Worm (Caenorhabditis elegans) whole organism, L4/young adult: ENCODE data around the gene C34E7.3.

ENCODE experiments used
- W03F9.2 ChIP-seq: fragments of 150-350 bp; optimal IDR thresholded peaks from 2 replicates; lab custom pipeline; 2014; ENCODE audit warnings: missing biosample characterization, missing genetic modification characterization
- dao-5 ChIP-seq: sonication (generic microtip); optimal IDR thresholded peaks from 2 replicates; lab custom pipeline; 2016; ENCODE audit warnings: missing genotype, missing genetic modification characterization, moderate library complexity, missing compliant biosample characterization
- him-1 ChIP-seq: sonication (generic microtip); optimal IDR thresholded peaks from 2 replicates; lab custom pipeline; 2016; ENCODE audit warnings: missing genotype, missing genetic modification reagents, missing genetic modification characterization, missing compliant biosample characterization

DNA sequence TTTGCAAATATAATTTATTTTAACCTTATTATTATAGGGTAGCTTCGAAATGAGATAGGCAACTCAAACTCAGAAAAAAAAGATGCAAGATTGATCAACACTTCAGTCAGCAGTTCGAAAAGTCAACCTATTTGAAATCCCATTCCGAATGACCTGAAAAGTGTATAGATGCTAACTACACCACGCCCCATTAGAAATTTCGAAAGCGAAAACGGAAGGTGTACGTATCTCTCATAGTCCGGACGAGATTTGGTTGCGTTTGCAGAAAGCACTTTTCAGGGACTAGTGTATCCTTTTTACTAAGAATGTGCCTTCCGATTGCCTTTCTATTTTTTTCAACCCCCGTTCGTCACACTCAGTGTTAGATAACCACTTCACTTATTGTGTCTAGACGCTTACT, 14.4 kb upstream of the C34E7.3 start:
- TF ChIP-seq dao-5 (tag; lab: Kevin White, UChicago), result no peak
- TF ChIP-seq him-1 (tag; lab: Kevin White, UChicago), result no peak
- TF ChIP-seq W03F9.2 (tag; lab: Kevin White, UChicago), result no peak
